Fruit fly (Drosophila melanogaster) whole organism: Measurements from ENCODE around the gene CG34427.

Source experiments
- Dll ChIP-seq: fragments of >200 bp; optimal IDR thresholded peaks from 2 replicates; lab custom pipeline; 2017
- pan ChIP-seq: fragments of >200 bp; optimal IDR thresholded peaks from 2 replicates; lab custom pipeline; 2017

dm6 chr3L:8830017-8830702 lies 25.6 kb downstream of the CG34427 start:
- TF ChIP-seq Dll (lab: Kevin White, UChicago) (no peak), pan (no peak)
